Fruit fly (Drosophila melanogaster): Measurements from ENCODE around the gene CG7987.

dm6 chr3R:14562040-14562439, 13.6 kb downstream of the CG7987 start, which contains the start of gene CG14851:
- TF ChIP-seq gl (tag; optimal IDR thresholded peaks at IDR 0.05) = no peak
- TF ChIP-seq Ets98B (GFP tag; IDR thresholded peaks at IDR 0.05) = no peak
- TF ChIP-seq CG14655 (GFP tag; optimal IDR thresholded peaks at IDR 0.05) = no peak
- no peak for TF ChIP-seq D1 (tag; optimal IDR thresholded peaks at IDR 0.05)
- no peak for TF ChIP-seq CG8301 (tag; optimal IDR thresholded peaks at IDR 0.05)
- no peak for TF ChIP-seq CG10348 (GFP tag; IDR thresholded peaks at IDR 0.05)
- TF ChIP-seq CG15710 (tag; optimal IDR thresholded peaks at IDR 0.05) = no peak
- no peak for TF ChIP-seq Snoo (tag; optimal IDR thresholded peaks at IDR 0.05)
- no peak for TF ChIP-seq CG12605 (GFP tag; IDR thresholded peaks at IDR 0.05)
- no peak for TF ChIP-seq CG8159 (tag; optimal IDR thresholded peaks at IDR 0.05)
- no peak for TF ChIP-seq CG13204 (GFP tag; optimal IDR thresholded peaks at IDR 0.05)

All from whole organism, pupa.